Worm (Caenorhabditis elegans) whole organism, L1 larva: ENCODE measurements around the gene C08E8.1.

Experiments used
- dpl-1 ChIP-seq, 3 experiments: fragments of 150-350 bp in 2 of 3; sonication (generic microtip) in 1 of 3; optimal IDR thresholded peaks; 2 replicates each; lab custom pipeline; 2014 to 2017; ENCODE audit warnings: missing biosample characterization in 3 of 3, missing genetic modification characterization in 3 of 3, missing genetic modification reagents in 3 of 3
- elt-3 ChIP-seq, 6 experiments: fragments of 150-350 bp in 1 of 6; sonication (generic microtip); optimal IDR thresholded peaks; 2 replicates each; lab custom pipeline; 2017 to 2018; ENCODE audit warnings: missing biosample characterization in 6 of 6, missing genetic modification characterization in 6 of 6, inconsistent platforms in 1 of 6
- fkh-4 ChIP-seq: sonication (generic microtip); optimal IDR thresholded peaks from 2 replicates; lab custom pipeline; 2016; ENCODE audit warnings: missing compliant biosample characterization, missing genetic modification characterization, borderline replicate concordance
- hlh-4 ChIP-seq: sonication (generic microtip); optimal IDR thresholded peaks from 2 replicates; lab custom pipeline; 2016; ENCODE audit warnings: mild to moderate bottlenecking, missing genetic modification characterization, missing compliant biosample characterization
- lin-35 ChIP-seq, 2 experiments: fragments of 150-350 bp; optimal IDR thresholded peaks; 2 replicates each; lab custom pipeline; 2014; ENCODE audit warnings: missing biosample characterization in 2 of 2, missing genetic modification characterization in 2 of 2, missing genetic modification reagents in 2 of 2
- lin-39 ChIP-seq: fragments of 150-350 bp; optimal IDR thresholded peaks from 2 replicates; lab custom pipeline; 2014; ENCODE audit warnings: missing biosample characterization, missing genetic modification reagents, missing genetic modification characterization
- nhr-12 ChIP-seq: sonication (generic microtip); optimal IDR thresholded peaks from 2 replicates; lab custom pipeline; 2017; ENCODE audit warnings: missing biosample characterization, missing genetic modification characterization
- nhr-28 ChIP-seq: fragments of 150-350 bp; optimal IDR thresholded peaks from 2 replicates; lab custom pipeline; 2014; ENCODE audit warnings: missing biosample characterization, missing genetic modification characterization
- nhr-90 ChIP-seq: sonication (generic microtip); optimal IDR thresholded peaks from 2 replicates; lab custom pipeline; 2016; ENCODE audit warnings: mild to moderate bottlenecking, missing genetic modification characterization, missing compliant biosample characterization; ENCODE audit not compliant: poor library complexity
- snpc-4 ChIP-seq: fragments of 150-350 bp; optimal IDR thresholded peaks from 2 replicates; lab custom pipeline; 2014; ENCODE audit warnings: missing biosample characterization, missing genetic modification characterization
- ztf-4 ChIP-seq: fragments of 150-350 bp; optimal IDR thresholded peaks from 2 replicates; lab custom pipeline; 2014; ENCODE audit warnings: missing biosample characterization, missing genetic modification characterization

DNA sequence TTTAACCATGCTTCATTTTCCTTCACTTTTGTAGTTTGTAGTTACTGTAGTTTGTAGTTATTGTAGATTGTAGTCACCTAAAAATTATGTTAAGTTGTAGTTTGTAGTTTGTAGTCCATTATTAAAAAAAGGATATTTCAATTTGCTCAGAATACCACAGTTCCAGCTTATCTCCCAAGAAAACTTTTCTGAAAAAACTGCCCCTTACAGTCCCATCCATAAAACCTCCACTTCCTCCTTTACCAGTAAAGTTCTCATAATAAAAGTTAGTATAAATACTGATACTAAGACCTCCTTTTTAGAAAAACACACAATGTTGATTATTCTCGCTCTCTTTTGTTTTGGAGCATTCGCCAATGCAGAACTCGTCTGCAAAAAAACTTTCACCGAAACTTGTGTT, 11.6 kb downstream of the C08E8.1 start, which contains the start of gene C08E8.11:
- TF ChIP-seq hlh-4 (tag; lab: Kevin White, UChicago) (no peak), elt-3 (tag; optimal IDR thresholded peaks at IDR 0.05; lab: Kevin White, UChicago) (no peak), lin-39 (tag; lab: Kevin White, UChicago) (no peak), nhr-90 (no peak), lin-35 (GFP tag; optimal IDR thresholded peaks at IDR 0.05; lab: Kevin White, UChicago) (no peak), snpc-4 (tag; lab: Kevin White, UChicago) (no peak), nhr-12 (no peak), ztf-4 (tag; lab: Kevin White, UChicago) (no peak), fkh-4 (tag; lab: Kevin White, UChicago) (no peak), dpl-1 (GFP tag; optimal IDR thresholded peaks at IDR 0.05; lab: Kevin White, UChicago) (no peak), nhr-28 (tag; lab: Kevin White, UChicago) (no peak)
